Worm (Caenorhabditis elegans): ENCODE data around the gene pqn-54.

ce11 chrV:1432500-1433418 is 32.0 kb upstream of the pqn-54 start:
- TF ChIP-seq ztf-11 (tag; optimal IDR thresholded peaks at IDR 0.05), result no peak
- TF ChIP-seq elt-3 (tag; optimal IDR thresholded peaks at IDR 0.05), result no peak
- no peak for TF ChIP-seq zag-1 (tag; optimal IDR thresholded peaks at IDR 0.05)
- no peak for TF ChIP-seq nhr-11 (tag; optimal IDR thresholded peaks at IDR 0.05)
- no peak for TF ChIP-seq snpc-4 (tag; optimal IDR thresholded peaks at IDR 0.05)
- TF ChIP-seq nhr-25 (tag; optimal IDR thresholded peaks at IDR 0.05), result no peak
- no peak for TF ChIP-seq unc-55 (GFP tag; optimal IDR thresholded peaks at IDR 0.05)
- no peak for TF ChIP-seq unc-62 (GFP tag; optimal IDR thresholded peaks at IDR 0.05)
- no peak for TF ChIP-seq egl-27 (tag; optimal IDR thresholded peaks at IDR 0.05)
- TF ChIP-seq nhr-10 (tag; optimal IDR thresholded peaks at IDR 0.05), result no peak

All from whole organism, L2 larva.